Fruit fly (Drosophila melanogaster): ENCODE results near the gene CG9521.
A peak's percentile ranks its signal among the peaks of the same experiment; 100 is the strongest.

Gene CG9521

dm6 chrX:14839047-14839446 lies 14.0 kb downstream of the CG9521 start, which contains the start of the genes CG32590 and Flo2 (continued):
- TF ChIP-seq CG6813 (GFP tag; optimal IDR thresholded peaks at IDR 0.05) (no peak), Xbp1 (GFP tag; optimal IDR thresholded peaks at IDR 0.05) (peak; percentile 80), ssp (GFP tag; IDR thresholded peaks at IDR 0.05) (peak; percentile 77), Aef1 (GFP tag; IDR thresholded peaks at IDR 0.05) (peak; percentile 80), disco-r (GFP tag; optimal IDR thresholded peaks at IDR 0.05) (peak; percentile 19), HLH54F (GFP tag; optimal IDR thresholded peaks at IDR 0.05) (peak; percentile 83), ac (GFP tag; optimal IDR thresholded peaks at IDR 0.05) (no peak), gem (tag; optimal IDR thresholded peaks at IDR 0.05) (peak; percentile 85), Ets65A (GFP tag) (peak; percentile 97), ERR (GFP tag; optimal IDR thresholded peaks at IDR 0.05) (peak; percentile 47), CG11093 (GFP tag; IDR thresholded peaks at IDR 0.05) (peak; percentile 52; the same call in 1 of the 3 replicates), CG5180 (GFP tag; optimal IDR thresholded peaks at IDR 0.05) (no peak), Atf-2 (GFP tag; optimal IDR thresholded peaks at IDR 0.05) (peak; percentile 55), bowl (GFP tag; IDR thresholded peaks at IDR 0.05) (no peak), fru (optimal IDR thresholded peaks at IDR 0.05) (no peak), ranshi (GFP tag; IDR thresholded peaks at IDR 0.05) (peak; percentile 81), yki (optimal IDR thresholded peaks at IDR 0.05) (no peak), CG5953 (GFP tag; IDR thresholded peaks at IDR 0.05) (peak; percentile 41; the same call in 1 of the 2 replicates), CG13424 (tag; optimal IDR thresholded peaks at IDR 0.05) (peak; percentile 75), CG30431 (GFP tag; optimal IDR thresholded peaks at IDR 0.05) (no peak), CG8924 (tag; optimal IDR thresholded peaks at IDR 0.05) (peak; percentile 61), Sox100B (GFP tag; optimal IDR thresholded peaks at IDR 0.05) (peak; percentile 10), croc (GFP tag; conservative IDR thresholded peaks at IDR 0.05) (no peak; the same call in 1 of the 3 replicates), Hand (GFP tag; optimal IDR thresholded peaks at IDR 0.05) (no peak), CG11247 (GFP tag; IDR thresholded peaks at IDR 0.05) (peak; percentile 81), twi (tag; optimal IDR thresholded peaks at IDR 0.05) (peak; percentile 25), pho (GFP tag; optimal IDR thresholded peaks at IDR 0.05) (peak; percentile 84), CG3995 (GFP tag; optimal IDR thresholded peaks at IDR 0.05) (peak; percentile 3), Sry-β (GFP tag; optimal IDR thresholded peaks at IDR 0.05) (no peak), CG2678 (tag; optimal IDR thresholded peaks at IDR 0.05) (peak; percentile 60), Gsc (GFP tag; IDR thresholded peaks at IDR 0.05) (peak; percentile 25; the same call in 1 of the 2 replicates), CG17612 (GFP tag; IDR thresholded peaks at IDR 0.05) (0 out of 2 replicates have a peak, but pooled peaks have one; percentile 28), NK7.1 (GFP tag; optimal IDR thresholded peaks at IDR 0.05) (peak; percentile 16), CG4282 (GFP tag; optimal IDR thresholded peaks at IDR 0.05) (peak; percentile 75), CG31224 (GFP tag; IDR thresholded peaks at IDR 0.05) (peak; percentile 70), CG16779 (GFP tag; IDR thresholded peaks at IDR 0.05) (no peak), CG14441 (GFP tag; IDR thresholded peaks at IDR 0.05) (peak; percentile 77), C15 (GFP tag; IDR thresholded peaks at IDR 0.05) (peak; percentile 72; the same call in 1 of the 3 replicates), salm (tag; optimal IDR thresholded peaks at IDR 0.05) (no peak), Vsx1 (GFP tag; optimal IDR thresholded peaks at IDR 0.05) (peak; percentile 72), seq (GFP tag; IDR thresholded peaks at IDR 0.05) (peak; percentile 69), p53 (GFP tag; optimal IDR thresholded peaks at IDR 0.05) (peak; percentile 35), CG12236 (GFP tag; optimal IDR thresholded peaks at IDR 0.05) (peak; percentile 10), CG10462 (GFP tag; optimal IDR thresholded peaks at IDR 0.05) (peak; percentile 57), az2 (GFP tag; optimal IDR thresholded peaks at IDR 0.05) (peak; percentile 71), dimm (GFP tag; IDR thresholded peaks at IDR 0.05) (0 out of 2 replicates have a peak, but pooled peaks have one; percentile 5), CG9437 (GFP tag; optimal IDR thresholded peaks at IDR 0.05) (no peak), pan (optimal IDR thresholded peaks at IDR 0.05) (no peak), pan (GFP tag; optimal IDR thresholded peaks at IDR 0.05 in 1 of 2, IDR thresholded peaks at IDR 0.05 in 1 of 2) (peak in 1 of 2 experiments; percentile 80), PHDP (tag; optimal IDR thresholded peaks at IDR 0.05) (peak; percentile 60), CG17912 (GFP tag; optimal IDR thresholded peaks at IDR 0.05) (no peak), Dll (GFP tag; IDR thresholded peaks at IDR 0.05; ENCODE audit: partially characterized antibody) (peak; percentile 98), CG15073 (GFP tag; optimal IDR thresholded peaks at IDR 0.05) (no peak)

Data from whole organism, embryonic.